Fruit fly (Drosophila melanogaster) whole organism, prepupa: ENCODE results near the gene Cpr97Ea.

Source experiments
- CG10669 ChIP-seq: fragments of 200-800 bp; sonication (Bioruptor generic); optimal IDR thresholded peaks from 3 replicates; lab custom pipeline; 2018; ENCODE audit warnings: missing biosample characterization, mild to moderate bottlenecking, missing genetic modification characterization, moderate library complexity
- CG1621 ChIP-seq: fragments of 200-800 bp; sonication (Bioruptor generic); optimal IDR thresholded peaks from 3 replicates; lab custom pipeline; 2018; ENCODE audit warnings: missing biosample characterization, mild to moderate bottlenecking, missing genetic modification characterization
- CG16779 ChIP-seq: fragments of 200-800 bp; sonication (Bioruptor generic); optimal IDR thresholded peaks from 3 replicates; lab custom pipeline; 2017; ENCODE audit warnings: missing biosample characterization, mild to moderate bottlenecking, missing genetic modification characterization
- CG32006 ChIP-seq: fragments of 200-800 bp; sonication (Bioruptor generic); optimal IDR thresholded peaks from 3 replicates; lab custom pipeline; 2017; ENCODE audit warnings: missing biosample characterization, mild to moderate bottlenecking, missing genetic modification characterization
- CG34406 ChIP-seq: fragments of 200-800 bp; sonication (Bioruptor generic); optimal IDR thresholded peaks from 3 replicates; lab custom pipeline; 2016; ENCODE audit warnings: missing biosample characterization, missing genetic modification characterization
- CG4318 ChIP-seq: fragments of 200-800 bp; sonication (Bioruptor generic); optimal IDR thresholded peaks from 3 replicates; lab custom pipeline; 2017; ENCODE audit warnings: missing biosample characterization, mild to moderate bottlenecking, missing genetic modification characterization
- CG6163 ChIP-seq: fragments of 200-800 bp; sonication (Bioruptor generic); IDR thresholded peaks from 3 replicates; pipeline ENCODE4 v1.3.6; 2022; ENCODE audit warnings: missing biosample characterization, missing genetic modification characterization
- CG6276 ChIP-seq: fragments of 200-800 bp; sonication (Bioruptor generic); optimal IDR thresholded peaks from 2 replicates; lab custom pipeline; 2017; ENCODE audit warnings: missing biosample characterization, mild to moderate bottlenecking, missing genetic modification characterization
- CG6792 ChIP-seq: fragments of 200-800 bp; sonication (Bioruptor generic); optimal IDR thresholded peaks from 3 replicates; lab custom pipeline; 2016; ENCODE audit warnings: missing biosample characterization, missing genetic modification characterization
- CG6808 ChIP-seq: fragments of 200-800 bp; sonication (Bioruptor generic); optimal IDR thresholded peaks from 3 replicates; lab custom pipeline; 2017; ENCODE audit warnings: missing biosample characterization, missing genetic modification characterization, mild to moderate bottlenecking, moderate library complexity, missing genetic modification reagents
- CG7368 ChIP-seq: fragments of 200-800 bp; sonication (Bioruptor generic); optimal IDR thresholded peaks from 3 replicates; lab custom pipeline; 2016; ENCODE audit warnings: missing biosample characterization, missing genetic modification characterization
- CG8119 ChIP-seq: fragments of 200-800 bp; sonication (Bioruptor generic); IDR thresholded peaks from 3 replicates; pipeline ENCODE4 v1.3.6; 2022; ENCODE audit warnings: missing biosample characterization, missing genetic modification characterization
- CG8319 ChIP-seq: fragments of 200-800 bp; sonication (Bioruptor generic); optimal IDR thresholded peaks from 3 replicates; lab custom pipeline; 2016; ENCODE audit warnings: missing biosample characterization, missing genetic modification characterization
- CG9139 ChIP-seq: fragments of 200-800 bp; sonication (Bioruptor generic); optimal IDR thresholded peaks from 3 replicates; lab custom pipeline; 2017; ENCODE audit warnings: missing biosample characterization, mild to moderate bottlenecking, missing genetic modification characterization
- Ets21C ChIP-seq: fragments of 200-800 bp; sonication (Bioruptor generic); optimal IDR thresholded peaks from 3 replicates; lab custom pipeline; 2016; ENCODE audit warnings: missing biosample characterization, missing genetic modification characterization
- Ets96B ChIP-seq: fragments of 200-800 bp; optimal IDR thresholded peaks from 2 replicates; lab custom pipeline; 2019; ENCODE audit warnings: missing biosample characterization, mild to moderate bottlenecking, missing genetic modification characterization, moderate library complexity
- Gug ChIP-seq: fragments of 200-800 bp; sonication (Bioruptor generic); IDR thresholded peaks from 2 replicates; pipeline ENCODE4 v1.3.6; 2022; ENCODE audit warnings: missing biosample characterization, missing genetic modification characterization
- Hr39 ChIP-seq: fragments of 200-800 bp; sonication (Bioruptor generic); optimal IDR thresholded peaks from 2 replicates; lab custom pipeline; 2016; ENCODE audit warnings: missing biosample characterization, missing genetic modification characterization
- Smox ChIP-seq: fragments of 200-800 bp; sonication (Bioruptor generic); optimal IDR thresholded peaks from 3 replicates; lab custom pipeline; 2016; ENCODE audit warnings: missing biosample characterization, missing genetic modification characterization
- Sox14 ChIP-seq: fragments of 200-800 bp; sonication (Bioruptor generic); optimal IDR thresholded peaks from 3 replicates; lab custom pipeline; 2016; ENCODE audit warnings: missing biosample characterization, missing genetic modification characterization
- Sox15 ChIP-seq: fragments of 200-800 bp; sonication (Bioruptor generic); optimal IDR thresholded peaks from 3 replicates; lab custom pipeline; 2016; ENCODE audit warnings: missing biosample characterization, missing genetic modification characterization
- cyc ChIP-seq: fragments of 200-800 bp; sonication (Bioruptor generic); optimal IDR thresholded peaks from 3 replicates; lab custom pipeline; 2016; ENCODE audit warnings: missing biosample characterization, missing genetic modification characterization
- eg ChIP-seq: fragments of 200-800 bp; sonication (Bioruptor generic); IDR thresholded peaks from 3 replicates; pipeline ENCODE4 v1.3.6; 2022; ENCODE audit warnings: missing biosample characterization, missing genetic modification characterization
- fd59A ChIP-seq: fragments of 200-800 bp; sonication (Bioruptor generic); optimal IDR thresholded peaks from 2 replicates; lab custom pipeline; 2017; ENCODE audit warnings: missing biosample characterization, mild to moderate bottlenecking, missing genetic modification characterization, missing genetic modification reagents
- fd85E ChIP-seq: fragments of 200-800 bp; sonication (Bioruptor generic); optimal IDR thresholded peaks from 3 replicates; lab custom pipeline; 2016; ENCODE audit warnings: missing biosample characterization, missing genetic modification characterization
- fkh ChIP-seq: fragments of 200-800 bp; sonication (Bioruptor generic); optimal IDR thresholded peaks from 3 replicates; lab custom pipeline; 2017; ENCODE audit warnings: missing biosample characterization, mild to moderate bottlenecking, missing genetic modification characterization, moderate library complexity
- ss ChIP-seq, 2 experiments: fragments of 200-800 bp; sonication (Bioruptor generic); optimal IDR thresholded peaks; 2 replicates in 1 of 2; 3 replicates in 1 of 2; lab custom pipeline; 2017 to 2018; ENCODE audit warnings: mild to moderate bottlenecking in 2 of 2, missing biosample characterization in 2 of 2, missing genetic modification characterization in 2 of 2, moderate library complexity in 1 of 2
- svp ChIP-seq: fragments of 200-800 bp; sonication (Bioruptor generic); peaks from one replicate; lab custom pipeline; 2016; ENCODE audit warnings: missing biosample characterization, missing genetic modification characterization
- topi ChIP-seq: fragments of 200-800 bp; sonication (Bioruptor generic); optimal IDR thresholded peaks from 3 replicates; lab custom pipeline; 2016; ENCODE audit warnings: missing biosample characterization, missing genetic modification characterization

Gene Cpr97Ea

dm6 chr3R:27069201-27069600, 18.4 kb downstream of the Cpr97Ea start (continued):
- TF ChIP-seq Sox14 (GFP tag; lab: Kevin White, UChicago) (no peak), CG8319 (GFP tag; lab: Kevin White, UChicago) (no peak), CG6276 (GFP tag; lab: Kevin White, UChicago) (peak; percentile 37), Smox (GFP tag; lab: Kevin White, UChicago) (no peak), ss (GFP tag; optimal IDR thresholded peaks at IDR 0.05; lab: Kevin White, UChicago) (peak; percentile 36 to 44), fd59A (GFP tag; lab: Kevin White, UChicago) (no peak), CG6792 (no peak)

dm6 chr3R:27067362-27067761, 20.2 kb downstream of the Cpr97Ea start:
- peak; percentile 89 for TF ChIP-seq fkh (GFP tag; lab: Kevin White, UChicago)
- TF ChIP-seq CG6792 = no peak

dm6 chr3R:27065136-27065535, 22.4 kb downstream of the Cpr97Ea start, which contains the start of gene CG43935:
Gene CG43935, plus strand, starts transcription at chr3R:27065436.
- TF ChIP-seq topi (GFP tag; lab: Kevin White, UChicago) (no peak), Ets21C (no peak), CG8119 (GFP tag; lab: Robert Waterston, UW) (no peak), fd85E (GFP tag; lab: Kevin White, UChicago) (no peak)
- TF ChIP-seq, all 60 proteins: peak for 0

dm6 chr3R:27064099-27064498, 23.5 kb downstream of the Cpr97Ea start, which contains the start of gene Nep5:
Gene Nep5, minus strand, starts transcription at chr3R:27064199.
- no peak for TF ChIP-seq Gug (GFP tag; lab: Robert Waterston, UW)

dm6 chr3R:27061916-27062315, 25.7 kb downstream of the Cpr97Ea start, which contains the start of gene CG34292:
Gene CG34292, plus strand, starts transcription at chr3R:27062216.
- no peak for TF ChIP-seq ss (GFP tag; optimal IDR thresholded peaks at IDR 0.05; lab: Kevin White, UChicago)
- TF ChIP-seq cyc (GFP tag; lab: Kevin White, UChicago) = no peak
- no peak for TF ChIP-seq CG6163
- no peak for TF ChIP-seq eg (GFP tag; lab: Robert Waterston, UW)
- no peak for TF ChIP-seq CG8119 (GFP tag; lab: Robert Waterston, UW)
- no peak for TF ChIP-seq CG4318 (GFP tag; lab: Kevin White, UChicago)
- no peak for TF ChIP-seq CG9139 (GFP tag; lab: Kevin White, UChicago)
- no peak for TF ChIP-seq Smox (GFP tag; lab: Kevin White, UChicago)
- no peak for TF ChIP-seq Sox15 (GFP tag; lab: Kevin White, UChicago)
- no peak for TF ChIP-seq CG6808 (GFP tag; lab: Kevin White, UChicago)
- TF ChIP-seq Ets96B (tag; lab: Kevin White, UChicago) = no peak
- no peak for TF ChIP-seq CG16779
- no peak for TF ChIP-seq CG32006 (GFP tag; lab: Kevin White, UChicago)
- no peak for TF ChIP-seq fd59A (GFP tag; lab: Kevin White, UChicago)

dm6 chr3R:27056152-27056551, 31.4 kb downstream of the Cpr97Ea start:
- TF ChIP-seq CG1621 (tag; lab: Kevin White, UChicago) (no peak), svp (GFP tag; lab: Kevin White, UChicago) (peak; percentile 86), fd85E (GFP tag; lab: Kevin White, UChicago) (no peak)

- TF ChIP-seq svp (GFP tag; lab: Kevin White, UChicago) (no peak), Hr39 (GFP tag; lab: Kevin White, UChicago) (no peak), CG10669 (GFP tag; lab: Kevin White, UChicago) (no peak), Ets21C (no peak), CG7368 (GFP tag; lab: Kevin White, UChicago) (no peak), CG34406 (GFP tag; lab: Kevin White, UChicago) (no peak)
These were observed 38.0 kb downstream of the Cpr97Ea start for dm6 chr3R:27049549-27049948.
